Fruit fly (Drosophila melanogaster): ENCODE results near the gene Mcm6.

- TF ChIP-seq psq (optimal IDR thresholded peaks at IDR 0.05) (no peak), usp (GFP tag; optimal IDR thresholded peaks at IDR 0.05) (no peak), CG8478 (optimal IDR thresholded peaks at IDR 0.05) (no peak), Dll (optimal IDR thresholded peaks at IDR 0.05) (no peak)
These were observed 36.1 kb downstream of the Mcm6 start for dm6 chrX:6710258-6710657.

All from whole organism.